Fruit fly (Drosophila melanogaster) whole organism, prepupa: ENCODE data around the gene DAAM.
A peak's percentile ranks its signal among the peaks of the same experiment; 100 is the strongest.

Experiments used
- CG10631 ChIP-seq: fragments of 200-800 bp; sonication (Bioruptor generic); optimal IDR thresholded peaks from 2 replicates; lab custom pipeline; 2016; ENCODE audit warnings: missing biosample characterization, missing genetic modification characterization
- CG10669 ChIP-seq: fragments of 200-800 bp; sonication (Bioruptor generic); optimal IDR thresholded peaks from 3 replicates; lab custom pipeline; 2018; ENCODE audit warnings: missing biosample characterization, mild to moderate bottlenecking, missing genetic modification characterization, moderate library complexity
- CG11294 ChIP-seq: fragments of 200-800 bp; sonication (Bioruptor generic); IDR thresholded peaks from 2 replicates; pipeline ENCODE4 v1.3.6; 2022; ENCODE audit warnings: missing biosample characterization, missing genetic modification characterization
- CG11762 ChIP-seq: fragments of 200-800 bp; sonication (Bioruptor generic); optimal IDR thresholded peaks from 3 replicates; lab custom pipeline; 2016; ENCODE audit warnings: missing biosample characterization, missing genetic modification characterization; ENCODE audit not compliant: insufficient read depth
- CG11902 ChIP-seq: fragments of 200-800 bp; sonication (Bioruptor generic); optimal IDR thresholded peaks from 3 replicates; lab custom pipeline; 2016; ENCODE audit warnings: missing biosample characterization, missing genetic modification characterization
- CG15336 ChIP-seq: fragments of 200-800 bp; sonication (Bioruptor generic); IDR thresholded peaks from 2 replicates; pipeline ENCODE4 v1.3.6; 2022; ENCODE audit warnings: missing biosample characterization, missing genetic modification characterization
- CG1621 ChIP-seq: fragments of 200-800 bp; sonication (Bioruptor generic); optimal IDR thresholded peaks from 3 replicates; lab custom pipeline; 2018; ENCODE audit warnings: missing biosample characterization, mild to moderate bottlenecking, missing genetic modification characterization
- CG3032 ChIP-seq: fragments of 200-800 bp; optimal IDR thresholded peaks from 2 replicates; lab custom pipeline; 2019; ENCODE audit warnings: missing biosample characterization, mild to moderate bottlenecking, missing genetic modification characterization, moderate library complexity
- CG32006 ChIP-seq: fragments of 200-800 bp; sonication (Bioruptor generic); optimal IDR thresholded peaks from 3 replicates; lab custom pipeline; 2017; ENCODE audit warnings: missing biosample characterization, mild to moderate bottlenecking, missing genetic modification characterization
- CG34406 ChIP-seq: fragments of 200-800 bp; sonication (Bioruptor generic); optimal IDR thresholded peaks from 3 replicates; lab custom pipeline; 2016; ENCODE audit warnings: missing biosample characterization, missing genetic modification characterization
- CG3919 ChIP-seq: fragments of 200-800 bp; sonication (Bioruptor generic); optimal IDR thresholded peaks from 3 replicates; lab custom pipeline; 2016; ENCODE audit warnings: missing biosample characterization, missing genetic modification characterization
- CG4318 ChIP-seq: fragments of 200-800 bp; sonication (Bioruptor generic); optimal IDR thresholded peaks from 3 replicates; lab custom pipeline; 2017; ENCODE audit warnings: missing biosample characterization, mild to moderate bottlenecking, missing genetic modification characterization
- CG6163 ChIP-seq: fragments of 200-800 bp; sonication (Bioruptor generic); IDR thresholded peaks from 3 replicates; pipeline ENCODE4 v1.3.6; 2022; ENCODE audit warnings: missing biosample characterization, missing genetic modification characterization
- CG6792 ChIP-seq: fragments of 200-800 bp; sonication (Bioruptor generic); optimal IDR thresholded peaks from 3 replicates; lab custom pipeline; 2016; ENCODE audit warnings: missing biosample characterization, missing genetic modification characterization
- CG7368 ChIP-seq: fragments of 200-800 bp; sonication (Bioruptor generic); optimal IDR thresholded peaks from 3 replicates; lab custom pipeline; 2016; ENCODE audit warnings: missing biosample characterization, missing genetic modification characterization
- CG8319 ChIP-seq: fragments of 200-800 bp; sonication (Bioruptor generic); optimal IDR thresholded peaks from 3 replicates; lab custom pipeline; 2016; ENCODE audit warnings: missing biosample characterization, missing genetic modification characterization
- CG8632 ChIP-seq: fragments of 200-800 bp; sonication (Bioruptor generic); optimal IDR thresholded peaks from 3 replicates; lab custom pipeline; 2016; ENCODE audit warnings: missing biosample characterization, missing genetic modification characterization
- CG9139 ChIP-seq: fragments of 200-800 bp; sonication (Bioruptor generic); optimal IDR thresholded peaks from 3 replicates; lab custom pipeline; 2017; ENCODE audit warnings: missing biosample characterization, mild to moderate bottlenecking, missing genetic modification characterization
- Eip75B ChIP-seq: fragments of 200-800 bp; sonication (Bioruptor generic); optimal IDR thresholded peaks from 3 replicates; lab custom pipeline; 2016; ENCODE audit warnings: missing biosample characterization, missing genetic modification characterization
- Eip78C ChIP-seq: fragments of 200-800 bp; sonication (Bioruptor generic); peaks from one replicate; lab custom pipeline; 2016; ENCODE audit warnings: missing biosample characterization, missing genetic modification characterization
- Eip93F ChIP-seq: fragments of 200-800 bp; sonication (Bioruptor generic); optimal IDR thresholded peaks from 2 replicates; lab custom pipeline; 2016; ENCODE audit warnings: missing biosample characterization, mild to moderate bottlenecking, missing genetic modification characterization
- Gug ChIP-seq: fragments of 200-800 bp; sonication (Bioruptor generic); IDR thresholded peaks from 2 replicates; pipeline ENCODE4 v1.3.6; 2022; ENCODE audit warnings: missing biosample characterization, missing genetic modification characterization
- Hr38 ChIP-seq: sonication (Bioruptor generic); optimal IDR thresholded peaks from 2 replicates; lab custom pipeline; 2016; ENCODE audit warnings: missing biosample characterization, missing genetic modification characterization
- Hr39 ChIP-seq: fragments of 200-800 bp; sonication (Bioruptor generic); optimal IDR thresholded peaks from 2 replicates; lab custom pipeline; 2016; ENCODE audit warnings: missing biosample characterization, missing genetic modification characterization
- Hr4 ChIP-seq: fragments of 200-800 bp; sonication (Bioruptor generic); optimal IDR thresholded peaks from 3 replicates; lab custom pipeline; 2016; ENCODE audit warnings: missing biosample characterization, missing genetic modification characterization
- Lpt ChIP-seq: fragments of 200-800 bp; sonication (Bioruptor generic); optimal IDR thresholded peaks from 3 replicates; lab custom pipeline; 2016; ENCODE audit warnings: missing biosample characterization, missing genetic modification characterization
- Met ChIP-seq: fragments of 200-800 bp; sonication (Bioruptor generic); optimal IDR thresholded peaks from 3 replicates; lab custom pipeline; 2016; ENCODE audit warnings: missing biosample characterization, missing genetic modification characterization
- OdsH ChIP-seq: fragments of 200-800 bp; sonication (Bioruptor generic); optimal IDR thresholded peaks from 3 replicates; lab custom pipeline; 2016; ENCODE audit warnings: missing biosample characterization, missing genetic modification characterization
- Smox ChIP-seq: fragments of 200-800 bp; sonication (Bioruptor generic); optimal IDR thresholded peaks from 3 replicates; lab custom pipeline; 2016; ENCODE audit warnings: missing biosample characterization, missing genetic modification characterization
- Sox102F ChIP-seq: fragments of 200-800 bp; sonication (Bioruptor generic); optimal IDR thresholded peaks from 2 replicates; lab custom pipeline; 2016; ENCODE audit warnings: missing biosample characterization, mild to moderate bottlenecking, missing genetic modification characterization
- Sox15 ChIP-seq: fragments of 200-800 bp; sonication (Bioruptor generic); optimal IDR thresholded peaks from 3 replicates; lab custom pipeline; 2016; ENCODE audit warnings: missing biosample characterization, missing genetic modification characterization
- achi ChIP-seq: fragments of 200-800 bp; sonication (Bioruptor generic); optimal IDR thresholded peaks from 3 replicates; lab custom pipeline; 2016; ENCODE audit warnings: missing biosample characterization, missing genetic modification characterization
- acj6 ChIP-seq: fragments of 200-800 bp; sonication (Bioruptor generic); optimal IDR thresholded peaks from 3 replicates; lab custom pipeline; 2016; ENCODE audit warnings: missing biosample characterization, missing genetic modification characterization
- cyc ChIP-seq: fragments of 200-800 bp; sonication (Bioruptor generic); optimal IDR thresholded peaks from 3 replicates; lab custom pipeline; 2016; ENCODE audit warnings: missing biosample characterization, missing genetic modification characterization
- dsx ChIP-seq: fragments of 200-800 bp; optimal IDR thresholded peaks from 3 replicates; lab custom pipeline; 2019; ENCODE audit warnings: missing biosample characterization, mild to moderate bottlenecking, missing genetic modification characterization, moderate library complexity; ENCODE audit not compliant: poor library complexity, severe bottlenecking
- eg ChIP-seq: fragments of 200-800 bp; sonication (Bioruptor generic); IDR thresholded peaks from 3 replicates; pipeline ENCODE4 v1.3.6; 2022; ENCODE audit warnings: missing biosample characterization, missing genetic modification characterization
- fd59A ChIP-seq: fragments of 200-800 bp; sonication (Bioruptor generic); optimal IDR thresholded peaks from 2 replicates; lab custom pipeline; 2017; ENCODE audit warnings: missing biosample characterization, mild to moderate bottlenecking, missing genetic modification characterization, missing genetic modification reagents
- fd85E ChIP-seq: fragments of 200-800 bp; sonication (Bioruptor generic); optimal IDR thresholded peaks from 3 replicates; lab custom pipeline; 2016; ENCODE audit warnings: missing biosample characterization, missing genetic modification characterization
- fkh ChIP-seq: fragments of 200-800 bp; sonication (Bioruptor generic); optimal IDR thresholded peaks from 3 replicates; lab custom pipeline; 2017; ENCODE audit warnings: missing biosample characterization, mild to moderate bottlenecking, missing genetic modification characterization, moderate library complexity
- net ChIP-seq: fragments of 200-800 bp; sonication (Bioruptor generic); optimal IDR thresholded peaks from 3 replicates; lab custom pipeline; 2016; ENCODE audit warnings: missing biosample characterization, missing genetic modification characterization
- salr ChIP-seq, 2 experiments: fragments of 200-800 bp; sonication (Bioruptor generic); optimal IDR thresholded peaks; 3 replicates each; lab custom pipeline; 2016 to 2018; ENCODE audit warnings: missing biosample characterization in 2 of 2, missing genetic modification characterization in 2 of 2, mild to moderate bottlenecking in 1 of 2
- spab ChIP-seq: fragments of 200-800 bp; sonication (Bioruptor generic); optimal IDR thresholded peaks from 2 replicates; lab custom pipeline; 2017; ENCODE audit warnings: missing biosample characterization, mild to moderate bottlenecking, missing genetic modification characterization, missing genetic modification reagents
- ss ChIP-seq, 2 experiments: fragments of 200-800 bp; sonication (Bioruptor generic); optimal IDR thresholded peaks; 2 replicates in 1 of 2; 3 replicates in 1 of 2; lab custom pipeline; 2017 to 2018; ENCODE audit warnings: mild to moderate bottlenecking in 2 of 2, missing biosample characterization in 2 of 2, missing genetic modification characterization in 2 of 2, moderate library complexity in 1 of 2
- vri ChIP-seq: fragments of 200-800 bp; sonication (Bioruptor generic); optimal IDR thresholded peaks from 3 replicates; lab custom pipeline; 2016; ENCODE audit warnings: missing biosample characterization, mild to moderate bottlenecking, missing genetic modification characterization

DAAM gene

DNA sequence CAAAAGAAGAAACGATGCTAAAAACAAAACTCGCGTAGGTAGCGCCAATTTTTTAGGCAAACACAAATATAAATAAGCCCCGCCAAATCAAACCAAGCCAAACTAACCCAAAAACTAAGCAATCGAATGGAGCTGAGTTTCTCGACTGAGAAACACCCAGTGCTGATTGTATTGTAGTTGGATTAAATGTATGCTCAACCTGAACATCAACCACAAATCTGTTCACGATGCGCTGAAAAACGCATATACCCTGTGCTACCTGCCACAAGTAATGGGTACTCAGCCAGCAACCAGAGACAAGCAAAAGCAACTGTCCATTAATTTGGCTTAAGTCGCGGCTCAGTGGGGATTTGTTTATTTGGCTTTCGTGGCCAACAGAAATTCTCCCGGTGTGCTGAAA, 61.8 kb downstream of the DAAM start:
- TF ChIP-seq Eip93F, result no peak
- no peak for TF ChIP-seq Lpt (GFP tag; lab: Kevin White, UChicago)
- no peak for TF ChIP-seq Smox
- no peak for TF ChIP-seq CG11762
- TF ChIP-seq CG6792 (GFP tag; lab: Kevin White, UChicago), result no peak
- no peak for TF ChIP-seq CG34406 (GFP tag; lab: Kevin White, UChicago)
- TF ChIP-seq CG8319, result no peak
- TF ChIP-seq Gug, result no peak
- no peak for TF ChIP-seq CG11902
- TF ChIP-seq CG8632 (GFP tag; lab: Kevin White, UChicago), result no peak
- peak; percentile 5 for TF ChIP-seq Hr39 (GFP tag; lab: Kevin White, UChicago)
- no peak for TF ChIP-seq salr (GFP tag; optimal IDR thresholded peaks at IDR 0.05; lab: Kevin White, UChicago)
- no peak for TF ChIP-seq spab
- peak; percentile 24 for TF ChIP-seq CG32006 (GFP tag; lab: Kevin White, UChicago)
- TF ChIP-seq CG3032 (tag; lab: Kevin White, UChicago), result no peak
- no peak for TF ChIP-seq vri (GFP tag; lab: Kevin White, UChicago)
- no peak for TF ChIP-seq Sox102F (GFP tag; lab: Kevin White, UChicago)
- TF ChIP-seq fkh (GFP tag; lab: Kevin White, UChicago), result peak; percentile 30
- TF ChIP-seq cyc (GFP tag; lab: Kevin White, UChicago), result no peak
- no peak for TF ChIP-seq net (GFP tag; lab: Kevin White, UChicago)
- TF ChIP-seq acj6 (GFP tag; lab: Kevin White, UChicago), result peak; percentile 8
- TF ChIP-seq Hr38 (GFP tag; lab: Kevin White, UChicago), result no peak
- no peak for TF ChIP-seq CG11294 (GFP tag; lab: Robert Waterston, UW)
- peak; percentile 49 for TF ChIP-seq Eip78C (GFP tag; lab: Kevin White, UChicago)
- no peak for TF ChIP-seq CG1621 (tag; lab: Kevin White, UChicago)
- TF ChIP-seq fd59A, result no peak
- TF ChIP-seq CG10669 (GFP tag; lab: Kevin White, UChicago), result no peak
- TF ChIP-seq CG15336 (GFP tag; lab: Robert Waterston, UW), result peak; percentile 31; the same call in 1 of the 2 replicates
- TF ChIP-seq CG9139 (GFP tag; lab: Kevin White, UChicago), result no peak
- TF ChIP-seq Sox15 (GFP tag; lab: Kevin White, UChicago), result no peak
- TF ChIP-seq eg (GFP tag; lab: Robert Waterston, UW), result 0 out of 3 replicates have a peak, but pooled peaks have one; percentile 15
- TF ChIP-seq CG3919 (GFP tag; lab: Kevin White, UChicago), result no peak
- TF ChIP-seq CG6163 (GFP tag; lab: Robert Waterston, UW), result no peak
- TF ChIP-seq Met (GFP tag; lab: Kevin White, UChicago), result no peak
- no peak for TF ChIP-seq fd85E (GFP tag; lab: Kevin White, UChicago)
- no peak for TF ChIP-seq Eip75B
- no peak for TF ChIP-seq achi (GFP tag; lab: Kevin White, UChicago)
- no peak for TF ChIP-seq CG10631 (GFP tag; lab: Kevin White, UChicago)
- no peak for TF ChIP-seq CG7368 (GFP tag; lab: Kevin White, UChicago)
- peak; percentile 42 for TF ChIP-seq Hr4 (GFP tag; lab: Kevin White, UChicago)
- TF ChIP-seq CG4318 (GFP tag; lab: Kevin White, UChicago), result no peak
- TF ChIP-seq ss (GFP tag; optimal IDR thresholded peaks at IDR 0.05; lab: Kevin White, UChicago), result no peak
- TF ChIP-seq OdsH (GFP tag; lab: Kevin White, UChicago), result peak; percentile 28
- TF ChIP-seq dsx (GFP tag; lab: Kevin White, UChicago), result no peak
- TF ChIP-seq, all 60 proteins: peak for 9
